Fruit fly (Drosophila melanogaster) whole organism: Measurements from ENCODE around the gene Dnaaf5.

Source experiments
- CG8478 ChIP-seq: fragments of >200 bp; optimal IDR thresholded peaks from 2 replicates; lab custom pipeline; 2018; ENCODE audit warnings: inconsistent platforms
- Dll ChIP-seq: fragments of >200 bp; optimal IDR thresholded peaks from 2 replicates; lab custom pipeline; 2017
- EcR ChIP-seq, 2 experiments: fragments of >200 bp; optimal IDR thresholded peaks; 2 replicates each; lab custom pipeline; 2017; ENCODE audit warnings: missing biosample characterization in 2 of 2, missing genetic modification characterization in 2 of 2, missing genetic modification reagents in 2 of 2
- pan ChIP-seq: fragments of >200 bp; optimal IDR thresholded peaks from 2 replicates; lab custom pipeline; 2017
- psq ChIP-seq: fragments of >200 bp; optimal IDR thresholded peaks from 2 replicates; lab custom pipeline; 2017
- usp ChIP-seq: fragments of >200 bp; optimal IDR thresholded peaks from 2 replicates; lab custom pipeline; 2017; ENCODE audit warnings: missing biosample characterization, missing genetic modification characterization, mixed read lengths

Dnaaf5 gene

dm6 chr3R:14361741-14362232 lies at the start of gene Dnaaf5:
Gene Dnaaf5, minus strand, starts transcription at chr3R:14361786.
- TF ChIP-seq psq (lab: Kevin White, UChicago) (no peak), EcR (GFP tag; optimal IDR thresholded peaks at IDR 0.05; lab: Kevin White, UChicago) (no peak), Dll (lab: Kevin White, UChicago) (no peak), pan (lab: Kevin White, UChicago) (no peak), CG8478 (lab: Kevin White, UChicago) (no peak), usp (GFP tag; lab: Kevin White, UChicago) (no peak)

- no peak for TF ChIP-seq EcR (GFP tag; optimal IDR thresholded peaks at IDR 0.05; lab: Kevin White, UChicago)
- TF ChIP-seq Dll (lab: Kevin White, UChicago): no peak
- TF ChIP-seq pan (lab: Kevin White, UChicago): no peak
- TF ChIP-seq usp (GFP tag; lab: Kevin White, UChicago): no peak
- TF ChIP-seq psq (lab: Kevin White, UChicago): no peak
Observed at dm6 chr3R:14410396-14410795, 48.8 kb upstream of the Dnaaf5 start.

- no peak for TF ChIP-seq EcR (GFP tag; optimal IDR thresholded peaks at IDR 0.05; lab: Kevin White, UChicago)
- TF ChIP-seq usp (GFP tag; lab: Kevin White, UChicago): no peak
- no peak for TF ChIP-seq Dll (lab: Kevin White, UChicago)
- TF ChIP-seq CG8478 (lab: Kevin White, UChicago): no peak
- TF ChIP-seq psq (lab: Kevin White, UChicago): no peak
- TF ChIP-seq pan (lab: Kevin White, UChicago): no peak
Observed at dm6 chr3R:14406648-14407047, 45.1 kb upstream of the Dnaaf5 start.

- TF ChIP-seq CG8478 (lab: Kevin White, UChicago) (no peak), Dll (lab: Kevin White, UChicago) (no peak), EcR (GFP tag; optimal IDR thresholded peaks at IDR 0.05; lab: Kevin White, UChicago) (no peak), usp (GFP tag; lab: Kevin White, UChicago) (no peak), pan (lab: Kevin White, UChicago) (no peak), psq (lab: Kevin White, UChicago) (no peak)
Observed at dm6 chr3R:14405312-14405711, 43.7 kb upstream of the Dnaaf5 start.

- TF ChIP-seq pan (lab: Kevin White, UChicago) (no peak), Dll (lab: Kevin White, UChicago) (no peak), psq (lab: Kevin White, UChicago) (no peak), usp (GFP tag; lab: Kevin White, UChicago) (no peak), EcR (GFP tag; optimal IDR thresholded peaks at IDR 0.05; lab: Kevin White, UChicago) (no peak), CG8478 (lab: Kevin White, UChicago) (no peak)
Observed at dm6 chr3R:14399375-14399774, 37.8 kb upstream of the Dnaaf5 start.

dm6 chr3R:14398620-14399019 lies 37.0 kb upstream of the Dnaaf5 start:
- TF ChIP-seq usp (GFP tag; lab: Kevin White, UChicago): no peak

- no peak for TF ChIP-seq pan (lab: Kevin White, UChicago)
- TF ChIP-seq psq (lab: Kevin White, UChicago): no peak
- TF ChIP-seq EcR (GFP tag; optimal IDR thresholded peaks at IDR 0.05; lab: Kevin White, UChicago): no peak
- no peak for TF ChIP-seq Dll (lab: Kevin White, UChicago)
- TF ChIP-seq CG8478 (lab: Kevin White, UChicago): no peak
- TF ChIP-seq usp (GFP tag; lab: Kevin White, UChicago): no peak
Observed at dm6 chr3R:14397927-14398326, 36.3 kb upstream of the Dnaaf5 start.

dm6 chr3R:14391281-14391680 lies 29.7 kb upstream of the Dnaaf5 start:
- TF ChIP-seq CG8478 (lab: Kevin White, UChicago) (peak; percentile 16), pan (lab: Kevin White, UChicago) (no peak), Dll (lab: Kevin White, UChicago) (no peak), psq (lab: Kevin White, UChicago) (no peak), usp (GFP tag; lab: Kevin White, UChicago) (no peak), EcR (GFP tag; optimal IDR thresholded peaks at IDR 0.05; lab: Kevin White, UChicago) (no peak)

dm6 chr3R:14390465-14390864 lies 28.9 kb upstream of the Dnaaf5 start:
- TF ChIP-seq CG8478 (lab: Kevin White, UChicago) (no peak), EcR (GFP tag; optimal IDR thresholded peaks at IDR 0.05; lab: Kevin White, UChicago) (no peak)

- TF ChIP-seq usp (GFP tag; lab: Kevin White, UChicago) (no peak), EcR (GFP tag; optimal IDR thresholded peaks at IDR 0.05; lab: Kevin White, UChicago) (no peak), psq (lab: Kevin White, UChicago) (no peak), Dll (lab: Kevin White, UChicago) (no peak), pan (lab: Kevin White, UChicago) (no peak), CG8478 (lab: Kevin White, UChicago) (no peak)
Observed at dm6 chr3R:14389258-14389657, 27.7 kb upstream of the Dnaaf5 start.

- TF ChIP-seq pan (lab: Kevin White, UChicago): peak; percentile 54
- no peak for TF ChIP-seq EcR (GFP tag; optimal IDR thresholded peaks at IDR 0.05; lab: Kevin White, UChicago)
Observed at dm6 chr3R:14387840-14388239, 26.3 kb upstream of the Dnaaf5 start.

dm6 chr3R:14386088-14386822 lies 24.7 kb upstream of the Dnaaf5 start:
- TF ChIP-seq psq (lab: Kevin White, UChicago) (no peak), usp (GFP tag; lab: Kevin White, UChicago) (no peak), CG8478 (lab: Kevin White, UChicago) (no peak), EcR (GFP tag; optimal IDR thresholded peaks at IDR 0.05; lab: Kevin White, UChicago) (no peak), pan (lab: Kevin White, UChicago) (no peak), Dll (lab: Kevin White, UChicago) (no peak)
